Fruit fly (Drosophila melanogaster): Measurements from ENCODE around the gene Ssl1.

Ssl1 gene

DNA sequence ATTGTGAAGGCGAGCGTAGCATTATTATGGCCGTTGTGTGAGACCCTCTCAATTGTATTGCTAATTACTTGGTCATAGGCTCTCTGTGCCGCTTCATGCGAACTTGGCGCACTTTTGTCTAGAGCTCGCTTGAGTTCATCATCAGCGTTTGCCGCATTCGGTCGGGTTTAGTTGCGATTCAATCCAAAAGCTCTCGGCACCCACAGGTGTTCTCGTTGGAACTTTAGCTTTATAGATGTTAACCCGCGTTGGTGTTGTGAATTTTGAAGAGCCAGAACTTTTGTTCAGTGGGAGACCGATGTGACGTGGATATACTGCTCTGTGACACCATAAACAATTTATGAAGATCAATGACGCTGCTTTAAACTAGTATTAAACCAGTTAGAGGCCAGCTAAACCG is 2.0 kb downstream of the Ssl1 start, which contains the start of gene slif:
TSS of gene slif (plus strand) at position 132 of the 400 bp plus-strand sequence.
- TF ChIP-seq Rel (GFP tag; optimal IDR thresholded peaks at IDR 0.05) (no peak), Rel (tag; optimal IDR thresholded peaks at IDR 0.05) (no peak), lola (GFP tag; optimal IDR thresholded peaks at IDR 0.05) (no peak), CG32264 (GFP tag; optimal IDR thresholded peaks at IDR 0.05) (no peak)

DNA sequence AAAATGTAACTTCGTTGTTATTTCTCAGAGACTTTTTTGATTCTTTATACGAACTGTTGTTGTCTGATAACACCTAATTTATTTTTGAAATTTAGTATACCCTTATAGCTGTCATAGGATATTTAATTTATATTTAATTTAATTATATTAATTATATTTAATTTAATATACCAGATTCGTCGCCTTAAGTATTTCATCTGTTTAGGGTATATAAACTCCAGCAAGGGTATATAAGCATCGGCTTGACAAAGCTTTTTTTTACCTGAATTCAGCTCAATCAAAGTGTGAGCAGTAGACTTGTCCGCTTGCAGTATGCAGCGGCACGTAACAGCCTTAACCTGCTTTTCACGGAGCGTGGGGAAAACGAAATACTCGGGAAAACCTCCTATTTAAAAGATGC is 4.8 kb downstream of the Ssl1 start:
- TF ChIP-seq sv (GFP tag; optimal IDR thresholded peaks at IDR 0.05) (no peak), fru (GFP tag; optimal IDR thresholded peaks at IDR 0.05) (no peak), tai (GFP tag; optimal IDR thresholded peaks at IDR 0.05) (no peak), rgr (GFP tag; optimal IDR thresholded peaks at IDR 0.05) (no peak), h (GFP tag; optimal IDR thresholded peaks at IDR 0.05) (no peak), foxo (GFP tag; optimal IDR thresholded peaks at IDR 0.05) (no peak), Abd-B (GFP tag; optimal IDR thresholded peaks at IDR 0.05) (no peak), dmrt93B (GFP tag; optimal IDR thresholded peaks at IDR 0.05) (no peak)

DNA sequence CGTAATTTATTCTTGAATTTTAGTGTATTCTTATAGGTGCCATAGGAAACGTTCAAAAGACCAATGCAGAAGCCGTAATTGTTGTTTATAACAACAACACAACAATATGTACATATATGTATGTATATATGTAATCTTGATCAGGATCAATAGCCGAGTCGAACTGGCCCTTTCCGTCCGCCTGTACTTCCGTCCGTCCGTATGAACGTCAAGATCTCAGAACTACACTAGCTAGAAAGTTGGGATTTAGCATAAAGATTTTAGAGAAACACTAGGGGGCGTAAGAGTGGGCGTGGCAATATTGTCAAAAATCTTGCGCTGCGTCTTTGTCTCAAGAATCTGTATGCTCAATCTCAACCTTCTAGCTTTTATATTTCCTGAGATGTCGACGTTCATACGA is 5.6 kb downstream of the Ssl1 start:
- TF ChIP-seq Dfd (GFP tag; optimal IDR thresholded peaks at IDR 0.05) (peak; percentile 39), CrebA (GFP tag; optimal IDR thresholded peaks at IDR 0.05; ENCODE audit: borderline replicate concordance) (no peak), tai (GFP tag; optimal IDR thresholded peaks at IDR 0.05) (no peak)

DNA sequence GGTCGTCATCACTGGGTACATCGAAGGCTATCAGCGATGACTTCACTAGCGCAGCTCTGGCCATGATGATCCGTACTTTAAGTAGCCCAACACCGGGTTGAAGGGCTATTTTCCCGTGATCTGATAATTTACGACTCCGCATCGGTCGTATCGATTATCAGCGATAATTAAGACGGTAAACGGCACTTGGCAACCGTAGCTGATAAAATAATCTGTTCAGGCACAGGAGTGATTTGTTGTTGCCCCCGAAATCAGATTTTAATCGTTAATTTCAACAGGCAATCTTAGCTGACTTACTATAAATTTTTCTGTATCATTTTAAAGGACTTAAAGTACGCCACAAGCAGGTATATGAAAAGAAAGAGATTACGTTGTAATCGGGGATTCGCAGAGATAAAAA is 7.0 kb downstream of the Ssl1 start:
- TF ChIP-seq foxo (GFP tag; optimal IDR thresholded peaks at IDR 0.05) (no peak), Hr78 (GFP tag; optimal IDR thresholded peaks at IDR 0.05) (no peak), Hnf4 (GFP tag; optimal IDR thresholded peaks at IDR 0.05) (no peak), Jra (GFP tag; optimal IDR thresholded peaks at IDR 0.05) (no peak), psq (GFP tag; optimal IDR thresholded peaks at IDR 0.05) (no peak), CG9705 (GFP tag; optimal IDR thresholded peaks at IDR 0.05) (no peak), N (GFP tag; optimal IDR thresholded peaks at IDR 0.05) (no peak), usp (GFP tag; optimal IDR thresholded peaks at IDR 0.05) (no peak), tai (GFP tag; optimal IDR thresholded peaks at IDR 0.05) (no peak), Hr83 (GFP tag; optimal IDR thresholded peaks at IDR 0.05; ENCODE audit: poor library complexity, severe bottlenecking) (no peak), Dif (GFP tag; optimal IDR thresholded peaks at IDR 0.05; ENCODE audit: partially characterized antibody) (no peak), GATAd (GFP tag; optimal IDR thresholded peaks at IDR 0.05) (no peak), Myc (optimal IDR thresholded peaks at IDR 0.05) (no peak), CrebA (GFP tag; optimal IDR thresholded peaks at IDR 0.05; ENCODE audit: borderline replicate concordance) (no peak), OdsH (GFP tag; optimal IDR thresholded peaks at IDR 0.05) (no peak), sv (GFP tag; optimal IDR thresholded peaks at IDR 0.05) (no peak), dsf (GFP tag; optimal IDR thresholded peaks at IDR 0.05; ENCODE audit: borderline replicate concordance) (no peak), fru (GFP tag; optimal IDR thresholded peaks at IDR 0.05) (no peak)

DNA sequence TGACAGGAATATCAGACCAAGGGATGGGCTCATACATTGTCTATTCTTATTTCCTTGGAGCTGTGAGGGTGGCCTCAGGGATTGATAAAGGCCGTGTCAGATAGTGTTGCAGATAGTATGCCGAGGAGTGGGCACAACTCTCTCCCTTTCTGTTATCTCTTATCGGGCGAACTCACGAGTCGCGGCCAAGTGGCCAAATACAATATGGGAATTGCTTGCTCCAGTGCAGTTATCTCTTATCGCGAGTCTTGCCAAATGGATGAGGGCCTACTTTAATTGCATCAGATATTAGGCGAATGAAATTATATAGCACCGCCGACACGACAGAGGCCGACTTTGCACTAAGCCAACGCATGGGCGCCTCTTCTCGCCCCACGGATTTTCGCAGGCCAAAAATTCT is 8.1 kb downstream of the Ssl1 start:
- peak; percentile 62 for TF ChIP-seq h (GFP tag; optimal IDR thresholded peaks at IDR 0.05)
- TF ChIP-seq lola (GFP tag; optimal IDR thresholded peaks at IDR 0.05), result no peak

DNA sequence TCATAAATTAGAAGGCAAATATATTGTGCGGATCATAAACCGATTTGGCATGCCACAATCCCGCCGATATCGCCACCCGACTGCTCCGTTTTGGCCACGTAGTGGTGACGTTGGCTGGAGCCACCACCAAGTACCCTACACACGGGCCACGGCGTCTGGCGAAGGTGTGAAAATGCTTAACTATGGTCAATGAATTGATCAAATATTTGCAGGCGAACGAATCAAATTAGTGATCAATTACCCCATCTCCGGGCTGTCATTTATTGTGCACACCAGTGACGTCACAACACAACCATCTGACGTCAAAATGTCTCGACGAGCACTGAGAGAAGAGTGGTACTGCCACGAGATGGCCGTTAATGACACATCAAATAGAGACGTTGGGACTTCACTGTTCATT is 8.8 kb downstream of the Ssl1 start:
- TF ChIP-seq Sp1 (GFP tag; optimal IDR thresholded peaks at IDR 0.05) (no peak), dmrt93B (GFP tag; optimal IDR thresholded peaks at IDR 0.05) (no peak), Jra (GFP tag; optimal IDR thresholded peaks at IDR 0.05) (no peak), Abd-B (GFP tag; optimal IDR thresholded peaks at IDR 0.05) (no peak), dl (GFP tag; optimal IDR thresholded peaks at IDR 0.05; ENCODE audit: insufficient read depth in 1 of 2, partially characterized antibody in 2 of 2) (no peak), Hnf4 (GFP tag; optimal IDR thresholded peaks at IDR 0.05) (no peak), sv (GFP tag; optimal IDR thresholded peaks at IDR 0.05) (no peak), GATAd (GFP tag; optimal IDR thresholded peaks at IDR 0.05) (no peak), dsf (GFP tag; optimal IDR thresholded peaks at IDR 0.05; ENCODE audit: borderline replicate concordance) (no peak), brk (GFP tag; optimal IDR thresholded peaks at IDR 0.05) (no peak), Dfd (GFP tag; optimal IDR thresholded peaks at IDR 0.05) (no peak), CG32264 (GFP tag; optimal IDR thresholded peaks at IDR 0.05) (no peak), Myc (optimal IDR thresholded peaks at IDR 0.05) (no peak), woc (GFP tag; optimal IDR thresholded peaks at IDR 0.05) (no peak), N (GFP tag; optimal IDR thresholded peaks at IDR 0.05) (no peak), CG9705 (GFP tag; optimal IDR thresholded peaks at IDR 0.05) (no peak), Rel (GFP tag; optimal IDR thresholded peaks at IDR 0.05) (no peak), Rel (tag; optimal IDR thresholded peaks at IDR 0.05) (no peak), Hr83 (GFP tag; optimal IDR thresholded peaks at IDR 0.05; ENCODE audit: poor library complexity, severe bottlenecking) (no peak), Hr78 (GFP tag; optimal IDR thresholded peaks at IDR 0.05) (no peak)
